Fruit fly (Drosophila melanogaster) whole organism, prepupa: Measurements from ENCODE around the gene CG32454.

ENCODE experiments used
- Blimp-1 ChIP-seq: fragments of 200-800 bp; sonication (Bioruptor generic); optimal IDR thresholded peaks from 3 replicates; lab custom pipeline; 2017; ENCODE audit warnings: missing biosample characterization, missing genetic modification characterization, mild to moderate bottlenecking, moderate library complexity, missing genetic modification reagents
- CG10669 ChIP-seq: fragments of 200-800 bp; sonication (Bioruptor generic); optimal IDR thresholded peaks from 3 replicates; lab custom pipeline; 2018; ENCODE audit warnings: missing biosample characterization, mild to moderate bottlenecking, missing genetic modification characterization, moderate library complexity
- CG11294 ChIP-seq: fragments of 200-800 bp; sonication (Bioruptor generic); IDR thresholded peaks from 2 replicates; pipeline ENCODE4 v1.3.6; 2022; ENCODE audit warnings: missing biosample characterization, missing genetic modification characterization
- CG11762 ChIP-seq: fragments of 200-800 bp; sonication (Bioruptor generic); optimal IDR thresholded peaks from 3 replicates; lab custom pipeline; 2016; ENCODE audit warnings: missing biosample characterization, missing genetic modification characterization; ENCODE audit not compliant: insufficient read depth
- CG15336 ChIP-seq: fragments of 200-800 bp; sonication (Bioruptor generic); IDR thresholded peaks from 2 replicates; pipeline ENCODE4 v1.3.6; 2022; ENCODE audit warnings: missing biosample characterization, missing genetic modification characterization
- CG1621 ChIP-seq: fragments of 200-800 bp; sonication (Bioruptor generic); optimal IDR thresholded peaks from 3 replicates; lab custom pipeline; 2018; ENCODE audit warnings: missing biosample characterization, mild to moderate bottlenecking, missing genetic modification characterization
- CG3032 ChIP-seq: fragments of 200-800 bp; optimal IDR thresholded peaks from 2 replicates; lab custom pipeline; 2019; ENCODE audit warnings: missing biosample characterization, mild to moderate bottlenecking, missing genetic modification characterization, moderate library complexity
- CG31627 ChIP-seq: fragments of 200-800 bp; sonication (Bioruptor generic); optimal IDR thresholded peaks from 3 replicates; lab custom pipeline; 2016; ENCODE audit warnings: missing biosample characterization, missing genetic modification characterization
- CG34406 ChIP-seq: fragments of 200-800 bp; sonication (Bioruptor generic); optimal IDR thresholded peaks from 3 replicates; lab custom pipeline; 2016; ENCODE audit warnings: missing biosample characterization, missing genetic modification characterization
- CG3919 ChIP-seq: fragments of 200-800 bp; sonication (Bioruptor generic); optimal IDR thresholded peaks from 3 replicates; lab custom pipeline; 2016; ENCODE audit warnings: missing biosample characterization, missing genetic modification characterization
- CG6276 ChIP-seq: fragments of 200-800 bp; sonication (Bioruptor generic); optimal IDR thresholded peaks from 2 replicates; lab custom pipeline; 2017; ENCODE audit warnings: missing biosample characterization, mild to moderate bottlenecking, missing genetic modification characterization
- CG6808 ChIP-seq: fragments of 200-800 bp; sonication (Bioruptor generic); optimal IDR thresholded peaks from 3 replicates; lab custom pipeline; 2017; ENCODE audit warnings: missing biosample characterization, missing genetic modification characterization, mild to moderate bottlenecking, moderate library complexity, missing genetic modification reagents
- CG8119 ChIP-seq: fragments of 200-800 bp; sonication (Bioruptor generic); IDR thresholded peaks from 3 replicates; pipeline ENCODE4 v1.3.6; 2022; ENCODE audit warnings: missing biosample characterization, missing genetic modification characterization
- CG8319 ChIP-seq: fragments of 200-800 bp; sonication (Bioruptor generic); optimal IDR thresholded peaks from 3 replicates; lab custom pipeline; 2016; ENCODE audit warnings: missing biosample characterization, missing genetic modification characterization
- CG9139 ChIP-seq: fragments of 200-800 bp; sonication (Bioruptor generic); optimal IDR thresholded peaks from 3 replicates; lab custom pipeline; 2017; ENCODE audit warnings: missing biosample characterization, mild to moderate bottlenecking, missing genetic modification characterization
- Eip75B ChIP-seq: fragments of 200-800 bp; sonication (Bioruptor generic); optimal IDR thresholded peaks from 3 replicates; lab custom pipeline; 2016; ENCODE audit warnings: missing biosample characterization, missing genetic modification characterization
- Eip78C ChIP-seq: fragments of 200-800 bp; sonication (Bioruptor generic); peaks from one replicate; lab custom pipeline; 2016; ENCODE audit warnings: missing biosample characterization, missing genetic modification characterization
- Eip93F ChIP-seq: fragments of 200-800 bp; sonication (Bioruptor generic); optimal IDR thresholded peaks from 2 replicates; lab custom pipeline; 2016; ENCODE audit warnings: missing biosample characterization, mild to moderate bottlenecking, missing genetic modification characterization
- Ets21C ChIP-seq: fragments of 200-800 bp; sonication (Bioruptor generic); optimal IDR thresholded peaks from 3 replicates; lab custom pipeline; 2016; ENCODE audit warnings: missing biosample characterization, missing genetic modification characterization
- Ets96B ChIP-seq: fragments of 200-800 bp; optimal IDR thresholded peaks from 2 replicates; lab custom pipeline; 2019; ENCODE audit warnings: missing biosample characterization, mild to moderate bottlenecking, missing genetic modification characterization, moderate library complexity
- Gug ChIP-seq: fragments of 200-800 bp; sonication (Bioruptor generic); IDR thresholded peaks from 2 replicates; pipeline ENCODE4 v1.3.6; 2022; ENCODE audit warnings: missing biosample characterization, missing genetic modification characterization
- Hr38 ChIP-seq: sonication (Bioruptor generic); optimal IDR thresholded peaks from 2 replicates; lab custom pipeline; 2016; ENCODE audit warnings: missing biosample characterization, missing genetic modification characterization
- Hr39 ChIP-seq: fragments of 200-800 bp; sonication (Bioruptor generic); optimal IDR thresholded peaks from 2 replicates; lab custom pipeline; 2016; ENCODE audit warnings: missing biosample characterization, missing genetic modification characterization
- Lpt ChIP-seq: fragments of 200-800 bp; sonication (Bioruptor generic); optimal IDR thresholded peaks from 3 replicates; lab custom pipeline; 2016; ENCODE audit warnings: missing biosample characterization, missing genetic modification characterization
- Met ChIP-seq: fragments of 200-800 bp; sonication (Bioruptor generic); optimal IDR thresholded peaks from 3 replicates; lab custom pipeline; 2016; ENCODE audit warnings: missing biosample characterization, missing genetic modification characterization
- OdsH ChIP-seq: fragments of 200-800 bp; sonication (Bioruptor generic); optimal IDR thresholded peaks from 3 replicates; lab custom pipeline; 2016; ENCODE audit warnings: missing biosample characterization, missing genetic modification characterization
- Sox102F ChIP-seq: fragments of 200-800 bp; sonication (Bioruptor generic); optimal IDR thresholded peaks from 2 replicates; lab custom pipeline; 2016; ENCODE audit warnings: missing biosample characterization, mild to moderate bottlenecking, missing genetic modification characterization
- Sox14 ChIP-seq: fragments of 200-800 bp; sonication (Bioruptor generic); optimal IDR thresholded peaks from 3 replicates; lab custom pipeline; 2016; ENCODE audit warnings: missing biosample characterization, missing genetic modification characterization
- Sox15 ChIP-seq: fragments of 200-800 bp; sonication (Bioruptor generic); optimal IDR thresholded peaks from 3 replicates; lab custom pipeline; 2016; ENCODE audit warnings: missing biosample characterization, missing genetic modification characterization
- achi ChIP-seq: fragments of 200-800 bp; sonication (Bioruptor generic); optimal IDR thresholded peaks from 3 replicates; lab custom pipeline; 2016; ENCODE audit warnings: missing biosample characterization, missing genetic modification characterization
- acj6 ChIP-seq: fragments of 200-800 bp; sonication (Bioruptor generic); optimal IDR thresholded peaks from 3 replicates; lab custom pipeline; 2016; ENCODE audit warnings: missing biosample characterization, missing genetic modification characterization
- dac ChIP-seq: fragments of 200-800 bp; sonication (Bioruptor generic); optimal IDR thresholded peaks from 2 replicates; lab custom pipeline; 2017; ENCODE audit warnings: missing biosample characterization, mild to moderate bottlenecking, missing genetic modification characterization
- dsx ChIP-seq: fragments of 200-800 bp; optimal IDR thresholded peaks from 3 replicates; lab custom pipeline; 2019; ENCODE audit warnings: missing biosample characterization, mild to moderate bottlenecking, missing genetic modification characterization, moderate library complexity; ENCODE audit not compliant: poor library complexity, severe bottlenecking
- eg ChIP-seq: fragments of 200-800 bp; sonication (Bioruptor generic); IDR thresholded peaks from 3 replicates; pipeline ENCODE4 v1.3.6; 2022; ENCODE audit warnings: missing biosample characterization, missing genetic modification characterization
- esn ChIP-seq: fragments of 200-800 bp; sonication (Bioruptor generic); optimal IDR thresholded peaks from 2 replicates; lab custom pipeline; 2016; ENCODE audit warnings: missing biosample characterization, mild to moderate bottlenecking, missing genetic modification characterization, moderate library complexity
- fkh ChIP-seq: fragments of 200-800 bp; sonication (Bioruptor generic); optimal IDR thresholded peaks from 3 replicates; lab custom pipeline; 2017; ENCODE audit warnings: missing biosample characterization, mild to moderate bottlenecking, missing genetic modification characterization, moderate library complexity
- net ChIP-seq: fragments of 200-800 bp; sonication (Bioruptor generic); optimal IDR thresholded peaks from 3 replicates; lab custom pipeline; 2016; ENCODE audit warnings: missing biosample characterization, missing genetic modification characterization
- pdm3 ChIP-seq: fragments of 200-800 bp; sonication (Bioruptor generic); optimal IDR thresholded peaks from 3 replicates; lab custom pipeline; 2016; ENCODE audit warnings: missing biosample characterization, missing genetic modification characterization
- salr ChIP-seq, 2 experiments: fragments of 200-800 bp; sonication (Bioruptor generic); optimal IDR thresholded peaks; 3 replicates each; lab custom pipeline; 2016 to 2018; ENCODE audit warnings: missing biosample characterization in 2 of 2, missing genetic modification characterization in 2 of 2, mild to moderate bottlenecking in 1 of 2
- spab ChIP-seq: fragments of 200-800 bp; sonication (Bioruptor generic); optimal IDR thresholded peaks from 2 replicates; lab custom pipeline; 2017; ENCODE audit warnings: missing biosample characterization, mild to moderate bottlenecking, missing genetic modification characterization, missing genetic modification reagents
- ss ChIP-seq, 2 experiments: fragments of 200-800 bp; sonication (Bioruptor generic); optimal IDR thresholded peaks; 2 replicates in 1 of 2; 3 replicates in 1 of 2; lab custom pipeline; 2017 to 2018; ENCODE audit warnings: mild to moderate bottlenecking in 2 of 2, missing biosample characterization in 2 of 2, missing genetic modification characterization in 2 of 2, moderate library complexity in 1 of 2
- svp ChIP-seq: fragments of 200-800 bp; sonication (Bioruptor generic); peaks from one replicate; lab custom pipeline; 2016; ENCODE audit warnings: missing biosample characterization, missing genetic modification characterization
- topi ChIP-seq: fragments of 200-800 bp; sonication (Bioruptor generic); optimal IDR thresholded peaks from 3 replicates; lab custom pipeline; 2016; ENCODE audit warnings: missing biosample characterization, missing genetic modification characterization

Gene CG32454

dm6 chr3L:22699133-22699532, 30.4 kb upstream of the CG32454 start, which contains the start of gene CG45116:
Gene CG45116, plus strand, starts transcription at chr3L:22699433.
- TF ChIP-seq fkh (GFP tag; lab: Kevin White, UChicago) (peak; percentile 46), CG10669 (GFP tag; lab: Kevin White, UChicago) (no peak)
- TF ChIP-seq, all 60 proteins: peak for 1

DNA sequence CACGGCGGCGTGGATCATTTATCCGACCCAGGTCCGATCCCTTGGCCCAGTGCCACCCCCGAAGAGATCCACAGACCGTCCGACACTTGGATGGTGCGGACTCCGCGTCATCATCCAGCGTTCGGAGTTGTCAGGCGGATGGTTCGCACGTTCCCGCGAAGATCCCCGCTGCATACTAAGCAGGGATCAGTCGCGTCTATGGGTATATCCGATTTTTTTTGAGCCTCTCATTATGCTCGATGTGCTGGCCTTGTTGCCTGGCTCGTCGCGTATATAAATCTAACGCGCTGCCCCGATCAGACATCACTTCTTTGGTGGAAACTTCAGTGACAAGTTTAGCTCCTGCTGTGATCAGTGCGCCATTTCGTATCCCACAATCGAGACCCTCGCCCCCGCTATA, 17.7 kb upstream of the CG32454 start, which contains the start of gene CG11370:
Gene CG11370 (plus strand): TSS at position 301 of the 400 bp plus-strand sequence.
- TF ChIP-seq Ets21C (GFP tag; lab: Kevin White, UChicago) (no peak), CG8119 (no peak), Eip78C (GFP tag; lab: Kevin White, UChicago) (no peak), net (no peak), acj6 (GFP tag; lab: Kevin White, UChicago) (no peak), Sox15 (GFP tag; lab: Kevin White, UChicago) (no peak), CG9139 (GFP tag; lab: Kevin White, UChicago) (no peak), salr (GFP tag; optimal IDR thresholded peaks at IDR 0.05; lab: Kevin White, UChicago) (no peak), Met (no peak), svp (GFP tag; lab: Kevin White, UChicago) (no peak), topi (GFP tag; lab: Kevin White, UChicago) (no peak), Hr39 (GFP tag; lab: Kevin White, UChicago) (no peak), CG6808 (GFP tag; lab: Kevin White, UChicago) (no peak), Ets96B (tag; lab: Kevin White, UChicago) (no peak), CG1621 (tag; lab: Kevin White, UChicago) (no peak), dac (no peak), CG11294 (no peak), ss (GFP tag; optimal IDR thresholded peaks at IDR 0.05; lab: Kevin White, UChicago) (no peak)

dm6 chr3L:22713605-22714004, 16.0 kb upstream of the CG32454 start:
- TF ChIP-seq Blimp-1 (GFP tag; lab: Kevin White, UChicago) (no peak), Eip78C (GFP tag; lab: Kevin White, UChicago) (peak; percentile 4)

dm6 chr3L:22717137-22717767, 12.3 kb upstream of the CG32454 start, which contains the start of the genes ArfGAP3 and CG32452:
Gene ArfGAP3, minus strand, starts transcription at chr3L:22717577.
Gene CG32452, plus strand, starts transcription at chr3L:22717728.
- TF ChIP-seq CG34406 (GFP tag; lab: Kevin White, UChicago): peak; percentile 48
- TF ChIP-seq CG31627 (GFP tag; lab: Kevin White, UChicago): peak; percentile 71
- TF ChIP-seq Eip93F (GFP tag; lab: Kevin White, UChicago): peak; percentile 19
- TF ChIP-seq CG6276 (GFP tag; lab: Kevin White, UChicago): no peak
- TF ChIP-seq Sox102F: no peak
- peak; percentile 6 for TF ChIP-seq net
- TF ChIP-seq Gug (GFP tag; lab: Robert Waterston, UW): peak; percentile 63
- peak; percentile 79 for TF ChIP-seq Eip75B (GFP tag; lab: Kevin White, UChicago)
- no peak for TF ChIP-seq fkh (GFP tag; lab: Kevin White, UChicago)
- peak; percentile 71 for TF ChIP-seq achi
- no peak for TF ChIP-seq CG9139 (GFP tag; lab: Kevin White, UChicago)
- TF ChIP-seq CG10669 (GFP tag; lab: Kevin White, UChicago): no peak
- TF ChIP-seq Sox14: peak; percentile 54
- TF ChIP-seq Hr38 (GFP tag; lab: Kevin White, UChicago): no peak
- TF ChIP-seq Ets96B (tag; lab: Kevin White, UChicago): peak; percentile 52
- peak; percentile 80 for TF ChIP-seq pdm3 (GFP tag; lab: Kevin White, UChicago)
- peak; percentile 38 for TF ChIP-seq Lpt (GFP tag; lab: Kevin White, UChicago)
- peak; percentile 85 for TF ChIP-seq eg (GFP tag; lab: Robert Waterston, UW)
- TF ChIP-seq CG15336 (GFP tag; lab: Robert Waterston, UW): no peak
- peak; percentile 71 for TF ChIP-seq Hr39 (GFP tag; lab: Kevin White, UChicago)
- TF ChIP-seq CG11762: peak; percentile 24
- peak; percentile 77 for TF ChIP-seq OdsH
- peak; percentile 79 for TF ChIP-seq esn (GFP tag; lab: Kevin White, UChicago)
- peak; percentile 62 for TF ChIP-seq CG3032 (tag; lab: Kevin White, UChicago)
- TF ChIP-seq Sox15 (GFP tag; lab: Kevin White, UChicago): peak; percentile 55
- TF ChIP-seq dac: no peak
- no peak for TF ChIP-seq CG6808 (GFP tag; lab: Kevin White, UChicago)
- TF ChIP-seq spab (GFP tag; lab: Kevin White, UChicago): no peak
- TF ChIP-seq CG3919 (GFP tag; lab: Kevin White, UChicago): peak; percentile 72
- TF ChIP-seq dsx: peak; percentile 45
- peak; percentile 67 for TF ChIP-seq topi (GFP tag; lab: Kevin White, UChicago)
- peak in 1 of 2 experiments; percentile 70 for TF ChIP-seq salr (GFP tag; optimal IDR thresholded peaks at IDR 0.05; lab: Kevin White, UChicago)
- TF ChIP-seq CG8319 (GFP tag; lab: Kevin White, UChicago): peak; percentile 45
- TF ChIP-seq ss (GFP tag; optimal IDR thresholded peaks at IDR 0.05; lab: Kevin White, UChicago): no peak
